Fruit fly (Drosophila melanogaster) whole organism, embryonic: ENCODE data around the gene CG42512.
A peak's percentile ranks its signal among the peaks of the same experiment; 100 is the strongest.

Experiments used
- ATbp ChIP-seq: fragments of 200-800 bp; sonication (Bioruptor generic); optimal IDR thresholded peaks from 2 replicates; lab custom pipeline; 2017; ENCODE audit warnings: missing biosample characterization, mild to moderate bottlenecking, missing genetic modification characterization, missing genetic modification reagents
- Asciz ChIP-seq: fragments of 200-800 bp; sonication (Bioruptor generic); optimal IDR thresholded peaks from 2 replicates; lab custom pipeline; 2017; ENCODE audit warnings: missing biosample characterization, mild to moderate bottlenecking, missing genetic modification characterization, missing genetic modification reagents
- B-H1 ChIP-seq: fragments of 200-800 bp; sonication (Bioruptor generic); IDR thresholded peaks from 3 replicates; pipeline ENCODE4 v1.3.6; 2022; ENCODE audit warnings: missing biosample characterization, missing genetic modification characterization
- CG12299 ChIP-seq: fragments of 200-800 bp; sonication (Bioruptor generic); optimal IDR thresholded peaks from 2 replicates; lab custom pipeline; 2018; ENCODE audit warnings: missing biosample characterization, mild to moderate bottlenecking, missing genetic modification characterization
- CG13296 ChIP-seq: fragments of 200-800 bp; sonication (Bioruptor generic); optimal IDR thresholded peaks from 3 replicates; lab custom pipeline; 2018; ENCODE audit warnings: missing biosample characterization, mild to moderate bottlenecking, missing genetic modification characterization
- CG13424 ChIP-seq: fragments of 200-800 bp; sonication (Bioruptor generic); optimal IDR thresholded peaks from 2 replicates; lab custom pipeline; 2019; ENCODE audit warnings: missing biosample characterization, mild to moderate bottlenecking, missing genetic modification characterization, moderate library complexity
- CG17802 ChIP-seq: fragments of 200-800 bp; sonication (Bioruptor generic); optimal IDR thresholded peaks from 2 replicates; lab custom pipeline; 2018; ENCODE audit warnings: missing biosample characterization, mild to moderate bottlenecking, missing genetic modification characterization, moderate library complexity
- CG18476 ChIP-seq: fragments of 200-800 bp; sonication (Bioruptor generic); optimal IDR thresholded peaks from 2 replicates; lab custom pipeline; 2016; ENCODE audit warnings: missing biosample characterization, mild to moderate bottlenecking, missing genetic modification characterization
- CG2712 ChIP-seq: fragments of 200-800 bp; optimal IDR thresholded peaks from 3 replicates; lab custom pipeline; 2019; ENCODE audit warnings: missing biosample characterization, mild to moderate bottlenecking, missing genetic modification characterization, moderate library complexity
- CG30431 ChIP-seq: fragments of 200-800 bp; sonication (Bioruptor generic); optimal IDR thresholded peaks from 2 replicates; lab custom pipeline; 2017; ENCODE audit warnings: missing biosample characterization, missing genetic modification characterization
- CG32532 ChIP-seq: fragments of 200-800 bp; sonication (Bioruptor generic); IDR thresholded peaks from 2 replicates; pipeline ENCODE4 v1.3.6; 2022; ENCODE audit warnings: missing biosample characterization, missing genetic modification characterization
- CG4360 ChIP-seq: fragments of 200-800 bp; sonication (Bioruptor generic); IDR thresholded peaks from 2 replicates; pipeline ENCODE4 v1.3.6; 2022; ENCODE audit warnings: missing biosample characterization, missing genetic modification characterization
- CG5953 ChIP-seq: fragments of 200-800 bp; sonication (Bioruptor generic); IDR thresholded peaks from 2 replicates; pipeline ENCODE4 v1.3.6; 2022; ENCODE audit warnings: missing biosample characterization, missing genetic modification characterization
- CG6683 ChIP-seq: fragments of 200-800 bp; sonication (Bioruptor generic); optimal IDR thresholded peaks from 2 replicates; lab custom pipeline; 2017; ENCODE audit warnings: missing biosample characterization, mild to moderate bottlenecking, missing genetic modification characterization, missing genetic modification reagents
- CG6765 ChIP-seq: fragments of 200-800 bp; sonication (Bioruptor generic); optimal IDR thresholded peaks from 3 replicates; lab custom pipeline; 2017; ENCODE audit warnings: missing biosample characterization, mild to moderate bottlenecking, missing genetic modification characterization
- CG6791 ChIP-seq: fragments of 200-800 bp; sonication (Bioruptor generic); IDR thresholded peaks from 3 replicates; pipeline ENCODE4 v1.3.6; 2022; ENCODE audit warnings: missing biosample characterization, missing genetic modification characterization; ENCODE audit not compliant: partially characterized antibody
- CG6854 ChIP-seq: fragments of 200-800 bp; sonication (Bioruptor generic); optimal IDR thresholded peaks from 3 replicates; lab custom pipeline; 2017; ENCODE audit warnings: missing biosample characterization, mild to moderate bottlenecking, missing genetic modification characterization
- CG7786 ChIP-seq: fragments of 200-800 bp; sonication (Bioruptor generic); optimal IDR thresholded peaks from 2 replicates; lab custom pipeline; 2016; ENCODE audit warnings: missing biosample characterization, missing genetic modification characterization
- CG8388 ChIP-seq: fragments of 200-800 bp; sonication (Bioruptor generic); optimal IDR thresholded peaks from 2 replicates; lab custom pipeline; 2019; ENCODE audit warnings: missing biosample characterization, mild to moderate bottlenecking, missing genetic modification characterization, moderate library complexity
- CG9609 ChIP-seq: fragments of 200-800 bp; sonication (Bioruptor generic); optimal IDR thresholded peaks from 3 replicates; lab custom pipeline; 2016; ENCODE audit warnings: missing biosample characterization, missing genetic modification characterization
- CG9727 ChIP-seq: fragments of 200-800 bp; sonication (Bioruptor generic); optimal IDR thresholded peaks from 3 replicates; lab custom pipeline; 2017; ENCODE audit warnings: missing biosample characterization, mild to moderate bottlenecking, missing genetic modification characterization
- CG9876 ChIP-seq: fragments of 200-800 bp; sonication (Bioruptor generic); optimal IDR thresholded peaks from 2 replicates; lab custom pipeline; 2016; ENCODE audit warnings: missing biosample characterization, missing genetic modification characterization
- Fer1 ChIP-seq: fragments of 200-800 bp; sonication (Bioruptor generic); optimal IDR thresholded peaks from 2 replicates; lab custom pipeline; 2017; ENCODE audit warnings: missing biosample characterization, mild to moderate bottlenecking, missing genetic modification characterization
- GATAe ChIP-seq: fragments of 200-800 bp; sonication (Bioruptor generic); conservative IDR thresholded peaks from 2 replicates; pipeline ENCODE4 v1.3.6; 2022; ENCODE audit warnings: missing biosample characterization, missing genetic modification characterization
- Gsc ChIP-seq: fragments of 200-800 bp; sonication (Bioruptor generic); IDR thresholded peaks from 2 replicates; pipeline ENCODE4 v1.3.6; 2022; ENCODE audit warnings: missing biosample characterization, missing genetic modification characterization
- Hmx ChIP-seq: fragments of 200-800 bp; sonication (Bioruptor generic); optimal IDR thresholded peaks from 2 replicates; lab custom pipeline; 2016; ENCODE audit warnings: missing biosample characterization, missing genetic modification characterization
- Med ChIP-seq: fragments of 200-800 bp; sonication (Bioruptor generic); peaks from one replicate; lab custom pipeline; 2016; ENCODE audit warnings: missing biosample characterization, missing genetic modification characterization, mild to moderate bottlenecking, inconsistent platforms, moderate library complexity
- Pdp1 ChIP-seq, 2 experiments: fragments of 200-800 bp; sonication (Bioruptor generic); optimal IDR thresholded peaks; 3 replicates each; lab custom pipeline; 2016; ENCODE audit warnings: missing biosample characterization in 2 of 2, missing genetic modification characterization in 2 of 2, mild to moderate bottlenecking in 1 of 2, moderate library complexity in 1 of 2
- Trl ChIP-seq, 3 experiments: fragments of >200 bp in 2 of 3; fragments of 200-800 bp in 1 of 3; sonication (Bioruptor generic) in 1 of 3; optimal IDR thresholded peaks; 2 replicates in 1 of 3; 3 replicates in 2 of 3; lab custom pipeline; 2016 to 2017; ENCODE audit warnings: missing biosample characterization in 1 of 3, missing genetic modification characterization in 1 of 3
- Xrp1 ChIP-seq: fragments of 200-800 bp; sonication (Bioruptor generic); IDR thresholded peaks from 2 replicates; pipeline ENCODE4 v1.3.6; 2022; ENCODE audit warnings: missing biosample characterization, missing genetic modification characterization
- ara ChIP-seq: fragments of 200-800 bp; sonication (Bioruptor generic); IDR thresholded peaks from 2 replicates; pipeline ENCODE4 v1.3.6; 2022; ENCODE audit warnings: missing biosample characterization, missing genetic modification characterization
- bsh ChIP-seq, 2 experiments: fragments of 200-800 bp; sonication (Bioruptor generic); optimal IDR thresholded peaks; 2 replicates each; lab custom pipeline; 2017 to 2018; ENCODE audit warnings: mild to moderate bottlenecking in 2 of 2, missing biosample characterization in 2 of 2, missing genetic modification characterization in 2 of 2, moderate library complexity in 1 of 2
- chinmo ChIP-seq: fragments of 200-800 bp; sonication (Bioruptor generic); IDR thresholded peaks from 4 replicates; pipeline ENCODE4 v1.3.6; 2022; ENCODE audit warnings: missing biosample characterization, missing genetic modification characterization; ENCODE audit not compliant: partially characterized antibody
- ci ChIP-seq: fragments of 200-800 bp; sonication (Bioruptor generic); IDR thresholded peaks from 3 replicates; pipeline ENCODE4 v1.3.6; 2022; ENCODE audit warnings: missing biosample characterization, missing genetic modification characterization
- cwo ChIP-seq: fragments of 200-800 bp; sonication (Bioruptor generic); optimal IDR thresholded peaks from 3 replicates; lab custom pipeline; 2017; ENCODE audit warnings: missing biosample characterization, missing genetic modification characterization, mild to moderate bottlenecking, moderate library complexity, missing genetic modification reagents
- ftz-f1 ChIP-seq: fragments of 200-800 bp; sonication (Bioruptor generic); optimal IDR thresholded peaks from 2 replicates; lab custom pipeline; 2016; ENCODE audit warnings: missing biosample characterization, missing genetic modification characterization
- gce ChIP-seq: fragments of 200-800 bp; sonication (Bioruptor generic); IDR thresholded peaks from 3 replicates; pipeline ENCODE4 v1.3.6; 2022; ENCODE audit warnings: missing biosample characterization, missing genetic modification characterization
- gsb-n ChIP-seq: fragments of 200-800 bp; sonication (Bioruptor generic); optimal IDR thresholded peaks from 3 replicates; lab custom pipeline; 2018; ENCODE audit warnings: missing biosample characterization, mild to moderate bottlenecking, missing genetic modification characterization
- ham ChIP-seq: fragments of 200-800 bp; sonication (Bioruptor generic); IDR thresholded peaks from 2 replicates; pipeline ENCODE4 v1.3.6; 2022; ENCODE audit warnings: missing biosample characterization, missing genetic modification characterization
- hbn ChIP-seq: fragments of 200-800 bp; sonication (Bioruptor generic); IDR thresholded peaks from 2 replicates; pipeline ENCODE4 v1.3.6; 2022; ENCODE audit warnings: missing biosample characterization, missing genetic modification characterization; ENCODE audit not compliant: partially characterized antibody
- inv ChIP-seq: fragments of 200-800 bp; sonication (Bioruptor generic); IDR thresholded peaks from 2 replicates; pipeline ENCODE4 v1.3.6; 2022; ENCODE audit warnings: missing biosample characterization, missing genetic modification characterization; ENCODE audit not compliant: partially characterized antibody
- oc ChIP-seq: fragments of 200-800 bp; sonication (Bioruptor generic); optimal IDR thresholded peaks from 2 replicates; lab custom pipeline; 2018; ENCODE audit warnings: missing biosample characterization, mild to moderate bottlenecking, missing genetic modification characterization, moderate library complexity
- sima ChIP-seq: fragments of 200-800 bp; sonication (Bioruptor generic); optimal IDR thresholded peaks from 2 replicates; lab custom pipeline; 2016; ENCODE audit warnings: missing biosample characterization, missing genetic modification characterization
- sug ChIP-seq: fragments of 200-800 bp; optimal IDR thresholded peaks from 2 replicates; lab custom pipeline; 2019; ENCODE audit warnings: missing biosample characterization, mild to moderate bottlenecking, missing genetic modification characterization, moderate library complexity
- tx ChIP-seq: fragments of 200-800 bp; sonication (Bioruptor generic); optimal IDR thresholded peaks from 2 replicates; lab custom pipeline; 2016; ENCODE audit warnings: missing biosample characterization, missing genetic modification characterization
- usp ChIP-seq: fragments of >200 bp; optimal IDR thresholded peaks from 2 replicates; lab custom pipeline; 2017; ENCODE audit warnings: missing biosample characterization, missing genetic modification characterization
- zen2 ChIP-seq: fragments of 200-800 bp; sonication (Bioruptor generic); IDR thresholded peaks from 3 replicates; pipeline ENCODE4 v1.3.6; 2022; ENCODE audit warnings: missing biosample characterization, missing genetic modification characterization; ENCODE audit not compliant: partially characterized antibody

Gene CG42512

DNA sequence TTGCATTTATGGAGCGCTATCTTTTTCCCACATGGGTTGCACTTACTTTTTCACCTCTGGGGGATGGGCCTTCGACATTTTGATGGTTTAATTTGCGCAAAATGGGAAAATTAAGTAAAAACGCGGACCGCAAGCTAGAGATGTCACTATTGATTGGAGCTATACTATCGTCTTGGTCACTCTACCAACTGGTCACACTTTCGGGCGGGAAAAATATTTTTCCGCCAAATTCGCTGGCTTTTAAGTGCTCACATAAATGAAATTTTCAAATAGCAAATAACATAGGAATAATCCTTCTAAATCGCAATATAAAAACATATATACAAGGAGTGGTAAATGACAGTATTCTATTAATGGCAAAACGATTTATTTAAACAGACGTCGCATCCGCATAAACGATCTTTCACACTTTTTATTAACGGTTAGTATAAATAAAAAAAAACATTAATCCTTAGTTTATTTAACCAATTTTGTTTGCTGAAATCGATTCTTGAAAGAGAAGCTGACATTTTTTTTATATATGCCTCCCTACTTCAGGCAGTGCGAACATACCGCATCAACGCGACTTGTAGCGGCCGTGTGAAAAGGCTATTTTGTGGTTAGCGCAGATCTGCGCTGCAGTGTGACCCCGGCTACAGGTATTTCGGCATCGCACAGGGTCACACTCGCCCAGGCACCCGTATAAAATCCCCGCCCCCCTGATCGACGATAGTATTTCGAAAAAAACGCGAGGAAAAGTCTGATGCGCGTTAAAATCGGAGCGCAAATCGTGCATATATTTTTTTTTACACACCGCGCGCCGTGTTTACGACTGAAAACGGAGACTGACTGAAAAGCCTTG, 10.7 kb upstream of the CG42512 start, which contains the start of the genes SNRPG and mthl1 (continued):
- peak; percentile 80 for TF ChIP-seq CG9609 (GFP tag; lab: Kevin White, UChicago)
- TF ChIP-seq hbn (GFP tag; lab: Robert Waterston, UW) = peak; percentile 70
- peak; percentile 35 for TF ChIP-seq cwo (GFP tag; lab: Kevin White, UChicago)
- peak; percentile 96 for TF ChIP-seq CG32532
- peak; percentile 77 for TF ChIP-seq CG7786
- TF ChIP-seq gce = peak; percentile 77; the same call in 2 of the 3 replicates
- peak; percentile 79 for TF ChIP-seq CG18476 (GFP tag; lab: Kevin White, UChicago)
- TF ChIP-seq zen2 (GFP tag; lab: Robert Waterston, UW) = no peak
- peak; percentile 96 for TF ChIP-seq Med (GFP tag; lab: Kevin White, UChicago)
- TF ChIP-seq CG12299 = peak; percentile 2
- TF ChIP-seq inv (GFP tag; lab: Robert Waterston, UW) = peak; percentile 74
- peak; percentile 60; the same call in 2 of the 3 replicates for TF ChIP-seq CG6791
- TF ChIP-seq Asciz (GFP tag; lab: Kevin White, UChicago) = no peak
- TF ChIP-seq usp (GFP tag; lab: Kevin White, UChicago) = no peak
- peak; percentile 75 for TF ChIP-seq CG9876
- peak; percentile 38 for TF ChIP-seq CG8388 (GFP tag; lab: Kevin White, UChicago)
- no peak for TF ChIP-seq CG6765 (GFP tag; lab: Kevin White, UChicago)
- peak; percentile 43 for TF ChIP-seq sug (tag; lab: Kevin White, UChicago)
- peak; percentile 87 for TF ChIP-seq Xrp1 (GFP tag; lab: Robert Waterston, UW)
- TF ChIP-seq sima (GFP tag; lab: Kevin White, UChicago) = no peak
- peak; percentile 94 for TF ChIP-seq CG17802 (tag; lab: Kevin White, UChicago)
- no peak for TF ChIP-seq ftz-f1 (GFP tag; lab: Kevin White, UChicago)
- peak; percentile 70 for TF ChIP-seq CG2712 (tag; lab: Kevin White, UChicago)
- TF ChIP-seq gsb-n (tag; lab: Kevin White, UChicago) = peak; percentile 55
- TF ChIP-seq CG30431 (GFP tag; lab: Kevin White, UChicago) = peak; percentile 78
- TF ChIP-seq bsh (GFP tag; optimal IDR thresholded peaks at IDR 0.05; lab: Kevin White, UChicago) = peak in 1 of 2 experiments; percentile 64
- no peak for TF ChIP-seq ATbp (GFP tag; lab: Kevin White, UChicago)
- peak; percentile 60 for TF ChIP-seq CG9727
- TF ChIP-seq CG6854 (GFP tag; lab: Kevin White, UChicago) = no peak
- TF ChIP-seq ham = peak; percentile 77; the same call in 1 of the 2 replicates
- TF ChIP-seq GATAe = peak; percentile 69
- peak; percentile 90 for TF ChIP-seq ara (GFP tag; lab: Robert Waterston, UW)
- TF ChIP-seq oc = no peak
- TF ChIP-seq CG5953 (GFP tag; lab: Robert Waterston, UW) = peak; percentile 81
- no peak for TF ChIP-seq Trl (optimal IDR thresholded peaks at IDR 0.05; lab: Kevin White, UChicago)
- TF ChIP-seq Trl (GFP tag; optimal IDR thresholded peaks at IDR 0.05; lab: Kevin White, UChicago) = peak; percentile 71
- peak; percentile 72 for TF ChIP-seq CG13424 (tag; lab: Kevin White, UChicago)
- TF ChIP-seq CG13296 = peak; percentile 48
- TF ChIP-seq Gsc = peak; percentile 92
- TF ChIP-seq tx (GFP tag; lab: Kevin White, UChicago) = peak; percentile 77
- peak; percentile 83 for TF ChIP-seq ci (GFP tag; lab: Robert Waterston, UW)
- peak; percentile 3 for TF ChIP-seq Fer1
- TF ChIP-seq Pdp1 (GFP tag; optimal IDR thresholded peaks at IDR 0.05; lab: Kevin White, UChicago) = peak; percentile 70 to 80
- TF ChIP-seq CG4360 (GFP tag; lab: Robert Waterston, UW) = peak; percentile 66
- TF ChIP-seq B-H1 (GFP tag; lab: Robert Waterston, UW) = peak; percentile 88
- peak; percentile 72; the same call in 2 of the 4 replicates for TF ChIP-seq chinmo (GFP tag; lab: Robert Waterston, UW)
- TF ChIP-seq CG6683 = no peak
- peak; percentile 18 for TF ChIP-seq Hmx
